Worm (Caenorhabditis elegans): ENCODE data around the gene phf-33.

phf-33 gene

DNA sequence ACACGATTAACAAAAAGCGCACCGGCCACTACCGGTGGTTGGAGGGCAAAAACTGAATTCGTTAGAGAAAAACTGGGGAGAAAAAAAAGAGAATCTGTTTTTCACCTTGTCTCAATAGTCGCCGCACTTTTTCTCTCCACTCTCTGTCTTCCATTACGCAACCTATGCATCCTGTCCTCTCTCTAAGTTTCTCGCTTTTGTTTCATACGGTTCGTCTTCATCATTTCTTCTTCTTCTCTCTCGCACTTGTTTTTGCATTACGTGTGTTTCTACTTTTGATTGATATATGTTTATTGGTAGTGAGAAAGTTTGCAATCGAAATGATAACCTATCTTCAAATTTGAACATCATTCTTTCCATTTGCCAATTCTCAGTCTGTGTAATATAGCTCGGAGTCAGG is 41.8 kb upstream of the phf-33 start (continued):
- peak; percentile 50 for TF ChIP-seq nhr-11 (tag; optimal IDR thresholded peaks at IDR 0.05)
- no peak for TF ChIP-seq lin-39 (tag; optimal IDR thresholded peaks at IDR 0.05)
- no peak for TF ChIP-seq dmd-8 (GFP tag; IDR thresholded peaks at IDR 0.05)
- no peak for TF ChIP-seq gei-8 (GFP tag; optimal IDR thresholded peaks at IDR 0.05)
- peak in 1 of 2 experiments; percentile 97 for TF ChIP-seq unc-62 (GFP tag; optimal IDR thresholded peaks at IDR 0.05 in 1 of 2)
- TF ChIP-seq unc-62 (tag; optimal IDR thresholded peaks at IDR 0.05): no peak
- peak in 1 of 2 experiments; percentile 39 for TF ChIP-seq lsy-2 (tag; optimal IDR thresholded peaks at IDR 0.05)
- peak; percentile 37 for TF ChIP-seq dve-1 (tag; optimal IDR thresholded peaks at IDR 0.05; ENCODE audit: insufficient read depth)
- TF ChIP-seq mdl-1 (tag; optimal IDR thresholded peaks at IDR 0.05): peak in 1 of 2 experiments; percentile 57
- no peak for TF ChIP-seq T26A8.4 (GFP tag; IDR thresholded peaks at IDR 0.05)
- TF ChIP-seq daf-16 (GFP tag; optimal IDR thresholded peaks at IDR 0.05): no peak
- TF ChIP-seq daf-16 (tag; optimal IDR thresholded peaks at IDR 0.05): peak; percentile 62
- no peak for TF ChIP-seq snpc-1.2 (GFP tag; IDR thresholded peaks at IDR 0.05)
- TF ChIP-seq hlh-11 (tag; optimal IDR thresholded peaks at IDR 0.05): peak; percentile 79
- TF ChIP-seq nhr-77 (tag; optimal IDR thresholded peaks at IDR 0.05): peak; percentile 6
- TF ChIP-seq Y48G9A.11 (GFP tag; IDR thresholded peaks at IDR 0.05): no peak
- peak; percentile 79 for TF ChIP-seq nhr-28 (tag; optimal IDR thresholded peaks at IDR 0.05)
- no peak for TF ChIP-seq unc-130 (GFP tag; optimal IDR thresholded peaks at IDR 0.05)
- TF ChIP-seq mes-2 (tag; optimal IDR thresholded peaks at IDR 0.05; ENCODE audit: poor library complexity, severe bottlenecking): peak; percentile 33
- TF ChIP-seq zfp-2 (tag; optimal IDR thresholded peaks at IDR 0.05): no peak
- TF ChIP-seq zip-11 (GFP tag; IDR thresholded peaks at IDR 0.05): no peak
- no peak for TF ChIP-seq zip-2 (tag; optimal IDR thresholded peaks at IDR 0.05)
- peak; percentile 44 for TF ChIP-seq hlh-30 (tag; optimal IDR thresholded peaks at IDR 0.05; ENCODE audit: insufficient read depth)
- no peak for TF ChIP-seq ztf-11 (tag; optimal IDR thresholded peaks at IDR 0.05)
- no peak for TF ChIP-seq hmg-1.1 (GFP tag; IDR thresholded peaks at IDR 0.05)

ce11 chrX:13318316-13318715 is 39.5 kb upstream of the phf-33 start:
- no peak for TF ChIP-seq unc-39 (tag; optimal IDR thresholded peaks at IDR 0.05)
- TF ChIP-seq mdl-1 (tag; optimal IDR thresholded peaks at IDR 0.05): peak in 1 of 2 experiments; percentile 20
- peak; percentile 66 for TF ChIP-seq dve-1 (tag; optimal IDR thresholded peaks at IDR 0.05; ENCODE audit: insufficient read depth)
- peak; percentile 72 for TF ChIP-seq hlh-30 (tag; optimal IDR thresholded peaks at IDR 0.05; ENCODE audit: insufficient read depth)

DNA sequence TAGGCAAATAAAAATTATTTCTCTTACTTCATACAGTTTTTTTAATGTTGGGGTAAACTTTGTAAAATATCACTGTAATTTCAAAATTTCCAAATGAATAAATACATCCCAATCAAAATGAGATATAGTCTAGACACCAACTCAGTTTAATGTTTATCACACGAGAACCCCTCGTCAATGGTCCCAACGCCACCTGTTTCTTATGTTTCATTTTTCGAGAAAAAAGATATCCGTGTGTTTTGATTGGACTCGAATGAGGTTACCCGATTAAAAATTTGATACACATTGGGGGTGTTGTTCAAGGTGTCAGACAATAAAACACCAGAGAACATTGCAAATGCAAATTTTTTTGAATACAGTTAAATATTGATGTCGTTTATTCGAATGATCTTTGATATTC is 38.8 kb upstream of the phf-33 start:
- no peak for TF ChIP-seq ceh-28 (tag; optimal IDR thresholded peaks at IDR 0.05)
- TF ChIP-seq daf-12 (tag; optimal IDR thresholded peaks at IDR 0.05): no peak
- TF ChIP-seq daf-16 (GFP tag; optimal IDR thresholded peaks at IDR 0.05): peak in 1 of 2 experiments; percentile 45
- no peak for TF ChIP-seq daf-16 (tag; optimal IDR thresholded peaks at IDR 0.05)
- TF ChIP-seq egl-27 (tag; optimal IDR thresholded peaks at IDR 0.05): no peak
- no peak for TF ChIP-seq tra-1 (GFP tag; IDR thresholded peaks at IDR 0.05)
- no peak for TF ChIP-seq nhr-28 (tag; optimal IDR thresholded peaks at IDR 0.05)
- no peak for TF ChIP-seq gei-8 (GFP tag; optimal IDR thresholded peaks at IDR 0.05)
- no peak for TF ChIP-seq skn-1 (tag; optimal IDR thresholded peaks at IDR 0.05)
- TF ChIP-seq Y75B8A.6 (GFP tag; IDR thresholded peaks at IDR 0.05): no peak
- peak; percentile 33 for TF ChIP-seq nhr-11 (tag; optimal IDR thresholded peaks at IDR 0.05)

DNA sequence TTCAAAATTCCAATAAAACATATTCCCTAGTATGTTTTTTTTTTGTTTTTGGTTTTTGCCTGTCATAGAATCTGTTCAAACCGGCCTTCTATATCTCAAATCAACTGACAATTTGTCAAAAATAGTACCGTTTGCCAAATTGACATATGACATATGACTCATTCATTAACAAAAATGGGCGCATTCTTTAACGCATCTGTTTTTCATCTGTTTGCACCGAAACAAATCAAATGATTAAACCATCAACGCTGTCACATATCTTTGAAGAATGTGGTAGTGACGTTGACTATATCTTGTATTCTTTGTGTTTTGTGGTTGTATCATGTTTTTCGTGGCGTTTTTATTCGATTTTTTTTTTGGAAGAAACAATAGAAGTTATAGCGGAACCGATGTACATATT is 36.3 kb upstream of the phf-33 start:
- TF ChIP-seq mxl-2 (GFP tag; conservative IDR thresholded peaks at IDR 0.05) (no peak), daf-16 (GFP tag; optimal IDR thresholded peaks at IDR 0.05) (no peak), daf-16 (tag; optimal IDR thresholded peaks at IDR 0.05) (no peak), madf-5 (GFP tag; IDR thresholded peaks at IDR 0.05) (no peak), nhr-48 (tag; optimal IDR thresholded peaks at IDR 0.05) (no peak), egl-43 (GFP tag; IDR thresholded peaks at IDR 0.05) (no peak), hif-1 (tag; optimal IDR thresholded peaks at IDR 0.05) (no peak), attf-4 (tag; optimal IDR thresholded peaks at IDR 0.05) (no peak), skn-1 (tag; optimal IDR thresholded peaks at IDR 0.05) (no peak), ztf-7 (tag; optimal IDR thresholded peaks at IDR 0.05) (no peak), jun-1 (tag; optimal IDR thresholded peaks at IDR 0.05) (no peak), Y5F2A.4 (GFP tag; optimal IDR thresholded peaks at IDR 0.05) (no peak), ceh-62 (tag; optimal IDR thresholded peaks at IDR 0.05) (no peak), lin-29 (GFP tag; IDR thresholded peaks at IDR 0.05) (no peak), mes-2 (tag; optimal IDR thresholded peaks at IDR 0.05; ENCODE audit: poor library complexity, severe bottlenecking) (no peak), daf-12 (tag; optimal IDR thresholded peaks at IDR 0.05) (no peak), nhr-102 (tag; optimal IDR thresholded peaks at IDR 0.05) (no peak), hlh-11 (tag; optimal IDR thresholded peaks at IDR 0.05) (peak; percentile 35), ztf-11 (tag; optimal IDR thresholded peaks at IDR 0.05) (no peak), lim-7 (GFP tag; IDR thresholded peaks at IDR 0.05) (no peak), hlh-30 (tag; optimal IDR thresholded peaks at IDR 0.05; ENCODE audit: insufficient read depth) (peak; percentile 72), madf-9 (GFP tag; conservative IDR thresholded peaks at IDR 0.05) (no peak)

Data from whole organism, L4 larva.